Fruit fly (Drosophila melanogaster): ENCODE results near the gene Pyroxd1.
A peak's percentile ranks its signal among the peaks of the same experiment; 100 is the strongest.

The Pyroxd1 gene

DNA sequence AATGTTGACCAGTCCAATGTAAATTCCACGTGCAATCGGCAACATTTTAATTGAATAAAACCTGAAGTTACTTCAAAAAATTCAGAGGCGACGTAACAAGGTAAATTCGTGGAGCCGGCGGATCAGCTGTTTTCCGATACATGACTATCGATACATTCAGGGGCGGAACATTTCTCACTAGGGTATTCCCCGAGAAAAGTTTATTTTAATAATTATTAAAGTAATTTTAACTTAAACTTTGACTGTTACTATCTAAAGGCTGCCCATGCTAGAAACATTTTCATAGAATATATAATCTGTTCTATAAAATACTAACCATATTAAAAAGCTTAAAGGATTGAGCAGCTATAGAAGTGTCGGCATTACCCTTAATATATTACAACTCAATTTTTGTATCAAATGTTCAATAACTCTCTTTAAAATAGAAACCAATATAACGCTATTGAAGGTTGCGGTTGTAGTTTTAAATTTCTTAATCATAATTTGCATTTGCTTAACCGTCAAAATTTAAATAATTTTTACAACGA lies 5.9 kb downstream of the Pyroxd1 start, which contains the start of the genes mRpS18B and Kua (continued):
- TF ChIP-seq slp2 (GFP tag; optimal IDR thresholded peaks at IDR 0.05) (no peak), Doc2 (GFP tag; IDR thresholded peaks at IDR 0.05) (no peak), CG15073 (GFP tag; optimal IDR thresholded peaks at IDR 0.05) (no peak), kay (GFP tag; optimal IDR thresholded peaks at IDR 0.05) (no peak), Mrtf (GFP tag; IDR thresholded peaks at IDR 0.05) (no peak), org-1 (GFP tag; optimal IDR thresholded peaks at IDR 0.05) (no peak), wdn (GFP tag; IDR thresholded peaks at IDR 0.05) (no peak), CG1603 (tag; optimal IDR thresholded peaks at IDR 0.05) (peak; percentile 30), CG34422 (GFP tag; IDR thresholded peaks at IDR 0.05) (0 out of 3 replicates have a peak, but pooled peaks have one; percentile 54), z (GFP tag; IDR thresholded peaks at IDR 0.05) (no peak), Bteb2 (GFP tag; optimal IDR thresholded peaks at IDR 0.05) (no peak), dmrt99B (tag; optimal IDR thresholded peaks at IDR 0.05) (peak; percentile 62), trem (tag; optimal IDR thresholded peaks at IDR 0.05) (peak; percentile 54), jigr1 (GFP tag; IDR thresholded peaks at IDR 0.05) (no peak), Mes4 (GFP tag; optimal IDR thresholded peaks at IDR 0.05) (no peak), ab (GFP tag; optimal IDR thresholded peaks at IDR 0.05) (no peak), CG4424 (GFP tag; optimal IDR thresholded peaks at IDR 0.05) (peak; percentile 60), Dad (GFP tag; optimal IDR thresholded peaks at IDR 0.05) (no peak), CG9932 (GFP tag; IDR thresholded peaks at IDR 0.05) (peak; percentile 78), Gsc (GFP tag; IDR thresholded peaks at IDR 0.05) (no peak), CG1602 (GFP tag; optimal IDR thresholded peaks at IDR 0.05) (peak; percentile 25), CG17328 (GFP tag; IDR thresholded peaks at IDR 0.05) (no peak), CG13424 (tag; optimal IDR thresholded peaks at IDR 0.05) (peak; percentile 65), Hr51 (GFP tag; optimal IDR thresholded peaks at IDR 0.05) (peak in 1 of 2 experiments; percentile 52), CG6254 (GFP tag; optimal IDR thresholded peaks at IDR 0.05) (peak; percentile 23), CG11247 (GFP tag; IDR thresholded peaks at IDR 0.05) (peak; percentile 39; the same call in 1 of the 2 replicates), Doc3 (GFP tag; IDR thresholded peaks at IDR 0.05; ENCODE audit: partially characterized antibody) (peak; percentile 46; the same call in 2 of the 3 replicates), pzg (GFP tag; optimal IDR thresholded peaks at IDR 0.05) (peak; percentile 48), nom (GFP tag; optimal IDR thresholded peaks at IDR 0.05) (no peak), CG10654 (GFP tag; optimal IDR thresholded peaks at IDR 0.05) (no peak), Xbp1 (GFP tag; optimal IDR thresholded peaks at IDR 0.05) (peak; percentile 65), nerfin-2 (GFP tag; IDR thresholded peaks at IDR 0.05; ENCODE audit: partially characterized antibody) (no peak), CG1024 (GFP tag; IDR thresholded peaks at IDR 0.05) (no peak), CG15696 (tag; optimal IDR thresholded peaks at IDR 0.05) (peak; percentile 65), salm (tag; optimal IDR thresholded peaks at IDR 0.05) (no peak), eyg (GFP tag; optimal IDR thresholded peaks at IDR 0.05) (no peak), E2f2 (GFP tag; IDR thresholded peaks at IDR 0.05) (0 out of 2 replicates have a peak, but pooled peaks have one; percentile 23), Rx (GFP tag; IDR thresholded peaks at IDR 0.05) (no peak), bbx (GFP tag; IDR thresholded peaks at IDR 0.05; ENCODE audit: partially characterized antibody) (peak; percentile 60; the same call in 1 of the 2 replicates), CG15011 (GFP tag; optimal IDR thresholded peaks at IDR 0.05) (no peak), CG12942 (GFP tag; optimal IDR thresholded peaks at IDR 0.05) (peak; percentile 59), CG7745 (tag; optimal IDR thresholded peaks at IDR 0.05) (no peak), D19B (GFP tag; optimal IDR thresholded peaks at IDR 0.05) (no peak), CG12744 (GFP tag; optimal IDR thresholded peaks at IDR 0.05) (no peak), az2 (GFP tag; optimal IDR thresholded peaks at IDR 0.05) (peak; percentile 57), Atf3 (GFP tag; optimal IDR thresholded peaks at IDR 0.05) (no peak), schlank (tag; optimal IDR thresholded peaks at IDR 0.05) (no peak), Tbp (GFP tag; optimal IDR thresholded peaks at IDR 0.05) (no peak), Hey (tag; optimal IDR thresholded peaks at IDR 0.05) (no peak), Sin3A (optimal IDR thresholded peaks at IDR 0.05) (no peak), corto (GFP tag; optimal IDR thresholded peaks at IDR 0.05) (no peak)
